Worm (Caenorhabditis elegans) whole organism, L1 larva: ENCODE results near the gene irld-2.

Source experiments
- C04F5.9 ChIP-seq: sonication (generic microtip); optimal IDR thresholded peaks from 2 replicates; lab custom pipeline; 2016; ENCODE audit warnings: missing genetic modification characterization, missing compliant biosample characterization
- alr-1 ChIP-seq: fragments of 200-800 bp; sonication (Bioruptor generic); optimal IDR thresholded peaks from 2 replicates; lab custom pipeline; 2018; ENCODE audit warnings: borderline replicate concordance, mild to moderate bottlenecking, missing genetic modification characterization, missing compliant biosample characterization
- blmp-1 ChIP-seq: fragments of 150-350 bp; optimal IDR thresholded peaks from 2 replicates; lab custom pipeline; 2014; ENCODE audit warnings: missing biosample characterization, missing genetic modification characterization
- ceh-63 ChIP-seq: fragments of 200-800 bp; sonication (Bioruptor generic); optimal IDR thresholded peaks from 2 replicates; lab custom pipeline; 2018; ENCODE audit warnings: mild to moderate bottlenecking, missing genetic modification characterization, missing compliant biosample characterization
- ceh-82 ChIP-seq, 3 experiments: fragments of 150-350 bp in 1 of 3; sonication (generic microtip) in 2 of 3; optimal IDR thresholded peaks; 2 replicates each; lab custom pipeline; 2014 to 2017; ENCODE audit warnings: missing biosample characterization in 3 of 3, missing genetic modification characterization in 3 of 3
- ces-1 ChIP-seq: fragments of 150-350 bp; optimal IDR thresholded peaks from 2 replicates; lab custom pipeline; 2014; ENCODE audit warnings: missing biosample characterization, missing genetic modification reagents, missing genetic modification characterization
- efl-1 ChIP-seq, 4 experiments: fragments of 150-350 bp; optimal IDR thresholded peaks in 3 of 4; peaks in 1 of 4; 1 replicate in 1 of 4; 2 replicates in 3 of 4; lab custom pipeline; 2014; ENCODE audit warnings: missing biosample characterization in 2 of 4, missing genetic modification characterization in 2 of 4, missing genetic modification reagents in 2 of 4
- elt-2 ChIP-seq: sonication (generic microtip); optimal IDR thresholded peaks from 2 replicates; lab custom pipeline; 2016; ENCODE audit warnings: missing genetic modification characterization, mild to moderate bottlenecking, inconsistent platforms, missing compliant biosample characterization, missing genetic modification reagents
- elt-3 ChIP-seq, 6 experiments: fragments of 150-350 bp in 1 of 6; sonication (generic microtip); optimal IDR thresholded peaks; 2 replicates each; lab custom pipeline; 2017 to 2018; ENCODE audit warnings: missing biosample characterization in 6 of 6, missing genetic modification characterization in 6 of 6, inconsistent platforms in 1 of 6
- ets-5 ChIP-seq: fragments of 200-800 bp; sonication (Bioruptor generic); IDR thresholded peaks from 2 replicates; pipeline ENCODE4 v1.3.6; 2022; ENCODE audit warnings: missing genetic modification characterization, missing compliant biosample characterization
- fos-1 ChIP-seq: fragments of 150-350 bp; optimal IDR thresholded peaks from 2 replicates; lab custom pipeline; 2014; ENCODE audit warnings: missing biosample characterization, missing genetic modification characterization
- hlh-17 ChIP-seq: fragments of 200-800 bp; sonication (Bioruptor generic); optimal IDR thresholded peaks from 2 replicates; lab custom pipeline; 2018; ENCODE audit warnings: missing genetic modification characterization, mild to moderate bottlenecking, missing compliant biosample characterization, moderate library complexity, borderline replicate concordance
- hlh-4 ChIP-seq: sonication (generic microtip); optimal IDR thresholded peaks from 2 replicates; lab custom pipeline; 2016; ENCODE audit warnings: mild to moderate bottlenecking, missing genetic modification characterization, missing compliant biosample characterization
- irx-1 ChIP-seq: sonication (generic microtip); optimal IDR thresholded peaks from 2 replicates; lab custom pipeline; 2016; ENCODE audit warnings: missing genetic modification characterization, missing compliant biosample characterization
- lin-14 ChIP-seq: fragments of 200-800 bp; sonication (Bioruptor generic); optimal IDR thresholded peaks from 2 replicates; lab custom pipeline; 2018; ENCODE audit warnings: mild to moderate bottlenecking, missing genetic modification characterization, moderate library complexity, missing compliant biosample characterization
- lin-35 ChIP-seq, 2 experiments: fragments of 150-350 bp; optimal IDR thresholded peaks; 2 replicates each; lab custom pipeline; 2014; ENCODE audit warnings: missing biosample characterization in 2 of 2, missing genetic modification characterization in 2 of 2, missing genetic modification reagents in 2 of 2
- lin-39 ChIP-seq: fragments of 150-350 bp; optimal IDR thresholded peaks from 2 replicates; lab custom pipeline; 2014; ENCODE audit warnings: missing biosample characterization, missing genetic modification reagents, missing genetic modification characterization
- lir-3 ChIP-seq: sonication (generic microtip); optimal IDR thresholded peaks from 2 replicates; lab custom pipeline; 2016; ENCODE audit warnings: mild to moderate bottlenecking, missing genetic modification characterization, moderate library complexity, missing compliant biosample characterization; ENCODE audit not compliant: poor library complexity
- mdl-1 ChIP-seq, 2 experiments: fragments of 150-350 bp; optimal IDR thresholded peaks; 2 replicates each; lab custom pipeline; 2014 to 2017; ENCODE audit warnings: missing biosample characterization in 2 of 2, missing genetic modification characterization in 2 of 2, inconsistent platforms in 1 of 2
- nhr-11 ChIP-seq: fragments of 150-350 bp; optimal IDR thresholded peaks from 2 replicates; lab custom pipeline; 2014; ENCODE audit warnings: missing biosample characterization, missing genetic modification characterization
- nhr-20 ChIP-seq: sonication (generic microtip); optimal IDR thresholded peaks from 2 replicates; lab custom pipeline; 2016; ENCODE audit warnings: mild to moderate bottlenecking, missing genetic modification characterization, missing compliant biosample characterization
- nhr-237 ChIP-seq: fragments of 150-350 bp; optimal IDR thresholded peaks from 2 replicates; lab custom pipeline; 2014; ENCODE audit warnings: missing biosample characterization, missing genetic modification characterization
- nhr-28 ChIP-seq: fragments of 150-350 bp; optimal IDR thresholded peaks from 2 replicates; lab custom pipeline; 2014; ENCODE audit warnings: missing biosample characterization, missing genetic modification characterization
- nhr-47 ChIP-seq: sonication (generic microtip); optimal IDR thresholded peaks from 2 replicates; lab custom pipeline; 2016; ENCODE audit warnings: mild to moderate bottlenecking, missing genetic modification characterization, moderate library complexity, missing compliant biosample characterization
- nhr-76 ChIP-seq: sonication (generic microtip); optimal IDR thresholded peaks from 2 replicates; lab custom pipeline; 2017; ENCODE audit warnings: missing biosample characterization, missing genetic modification characterization
- nhr-84 ChIP-seq: sonication (generic microtip); optimal IDR thresholded peaks from 2 replicates; lab custom pipeline; 2017; ENCODE audit warnings: missing biosample characterization, missing genetic modification characterization
- nhr-90 ChIP-seq: sonication (generic microtip); optimal IDR thresholded peaks from 2 replicates; lab custom pipeline; 2016; ENCODE audit warnings: mild to moderate bottlenecking, missing genetic modification characterization, missing compliant biosample characterization; ENCODE audit not compliant: poor library complexity
- pax-3 ChIP-seq: fragments of 200-800 bp; sonication (Bioruptor generic); optimal IDR thresholded peaks from 2 replicates; lab custom pipeline; 2018; ENCODE audit warnings: mild to moderate bottlenecking, missing genetic modification characterization, moderate library complexity, missing compliant biosample characterization
- rnt-1 ChIP-seq: sonication (generic microtip); optimal IDR thresholded peaks from 2 replicates; lab custom pipeline; 2016; ENCODE audit warnings: mild to moderate bottlenecking, missing genetic modification characterization, moderate library complexity, missing compliant biosample characterization
- skn-1 ChIP-seq: fragments of 150-350 bp; optimal IDR thresholded peaks from 2 replicates; lab custom pipeline; 2014; ENCODE audit warnings: missing biosample characterization, missing genetic modification characterization
- snu-23 ChIP-seq: sonication (generic microtip); optimal IDR thresholded peaks from 2 replicates; lab custom pipeline; 2016; ENCODE audit warnings: missing genetic modification characterization, missing compliant biosample characterization
- sup-37 ChIP-seq: fragments of 200-800 bp; sonication (Bioruptor generic); optimal IDR thresholded peaks from 2 replicates; lab custom pipeline; 2018; ENCODE audit warnings: mild to moderate bottlenecking, missing genetic modification characterization, missing compliant biosample characterization
- unc-130 ChIP-seq: fragments of 150-350 bp; optimal IDR thresholded peaks from 2 replicates; lab custom pipeline; 2017; ENCODE audit warnings: missing biosample characterization, missing genetic modification characterization, inconsistent platforms
- unc-30 ChIP-seq: sonication (generic microtip); optimal IDR thresholded peaks from 2 replicates; lab custom pipeline; 2017; ENCODE audit warnings: missing biosample characterization, missing genetic modification characterization
- unc-62 ChIP-seq: fragments of 150-350 bp; optimal IDR thresholded peaks from 2 replicates; lab custom pipeline; 2014; ENCODE audit warnings: missing biosample characterization, missing genetic modification reagents, missing genetic modification characterization
- unc-86 ChIP-seq: sonication (generic microtip); optimal IDR thresholded peaks from 2 replicates; lab custom pipeline; 2016; ENCODE audit warnings: missing genetic modification characterization, missing compliant biosample characterization
- unc-98 ChIP-seq: fragments of 200-800 bp; sonication (Bioruptor generic); IDR thresholded peaks from 2 replicates; pipeline ENCODE4 v1.3.6; 2022; ENCODE audit warnings: missing genetic modification characterization, missing compliant biosample characterization
- vab-15 ChIP-seq: sonication (generic microtip); optimal IDR thresholded peaks from 2 replicates; lab custom pipeline; 2017; ENCODE audit warnings: missing genotype, mild to moderate bottlenecking, missing genetic modification characterization, missing compliant biosample characterization
- xbp-1 ChIP-seq: sonication (generic microtip); optimal IDR thresholded peaks from 2 replicates; lab custom pipeline; 2016; ENCODE audit warnings: missing genetic modification characterization, missing compliant biosample characterization
- zag-1 ChIP-seq: fragments of 150-350 bp; optimal IDR thresholded peaks from 2 replicates; lab custom pipeline; 2014; ENCODE audit warnings: missing biosample characterization, missing genetic modification characterization
- zip-4 ChIP-seq: fragments of 200-800 bp; sonication (Bioruptor generic); optimal IDR thresholded peaks from 2 replicates; lab custom pipeline; 2018; ENCODE audit warnings: mild to moderate bottlenecking, missing genetic modification characterization, moderate library complexity, missing compliant biosample characterization
- ztf-11 ChIP-seq, 2 experiments: sonication (generic microtip); optimal IDR thresholded peaks; 2 replicates each; lab custom pipeline; 2016 to 2017; ENCODE audit warnings: missing genetic modification characterization in 2 of 2, missing biosample characterization in 1 of 2, missing compliant biosample characterization in 1 of 2

irld-2 gene

DNA sequence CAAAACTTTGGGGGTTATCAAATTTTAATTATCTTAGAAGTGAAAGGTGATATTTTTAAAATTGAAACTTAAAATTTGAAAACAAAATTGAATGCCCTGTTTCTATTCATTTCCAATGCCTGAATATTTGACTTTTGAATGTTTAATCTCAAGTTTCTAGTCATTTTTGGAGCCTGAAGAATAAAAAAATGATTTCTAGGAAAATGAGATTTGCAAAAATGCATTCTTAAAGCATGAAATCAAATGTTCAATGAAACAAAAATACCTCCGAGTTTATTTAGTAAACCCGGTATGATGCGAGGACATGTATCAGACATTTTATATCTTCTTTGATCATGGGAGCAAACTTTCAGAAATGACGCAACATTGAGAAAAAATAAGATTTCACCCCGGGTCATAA, 15.8 kb downstream of the irld-2 start:
- TF ChIP-seq nhr-11 (tag; lab: Kevin White, UChicago) (peak; percentile 72), vab-15 (no peak), skn-1 (tag; lab: Kevin White, UChicago) (no peak)

DNA sequence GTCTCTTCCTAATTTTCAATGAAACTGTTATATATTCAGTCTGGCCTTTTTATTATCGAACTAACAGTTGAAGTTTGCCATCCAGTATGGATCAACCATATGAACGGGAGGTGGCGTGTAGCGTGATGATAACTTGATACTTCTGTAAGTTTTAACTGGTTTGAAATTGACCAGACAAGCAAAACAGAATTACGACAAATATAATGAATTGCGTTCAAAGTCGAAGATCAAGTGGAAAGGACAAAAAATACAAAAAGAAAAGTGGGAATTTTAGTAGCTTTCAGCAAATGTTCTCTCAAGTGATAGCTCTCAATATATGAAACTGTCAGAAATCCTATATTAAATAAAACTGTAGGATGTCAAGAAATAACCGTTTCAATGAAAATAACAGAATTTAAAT, 18.0 kb downstream of the irld-2 start, which contains the start of the genes C49F8.14 and gem-1:
C49F8.14 (minus strand) TSS at position 99 of the 400 bp plus-strand sequence.
gem-1 (minus strand) TSS at position 142 of the 400 bp plus-strand sequence.
- TF ChIP-seq ets-5 (GFP tag; lab: Robert Waterston, UW) = no peak
- no peak for TF ChIP-seq hlh-4 (tag; lab: Kevin White, UChicago)
- no peak for TF ChIP-seq elt-2
- TF ChIP-seq ceh-63 = no peak
- no peak for TF ChIP-seq xbp-1 (tag; lab: Kevin White, UChicago)
- no peak for TF ChIP-seq unc-130 (tag; lab: Kevin White, UChicago)
- TF ChIP-seq nhr-28 (tag; lab: Kevin White, UChicago) = no peak

DNA sequence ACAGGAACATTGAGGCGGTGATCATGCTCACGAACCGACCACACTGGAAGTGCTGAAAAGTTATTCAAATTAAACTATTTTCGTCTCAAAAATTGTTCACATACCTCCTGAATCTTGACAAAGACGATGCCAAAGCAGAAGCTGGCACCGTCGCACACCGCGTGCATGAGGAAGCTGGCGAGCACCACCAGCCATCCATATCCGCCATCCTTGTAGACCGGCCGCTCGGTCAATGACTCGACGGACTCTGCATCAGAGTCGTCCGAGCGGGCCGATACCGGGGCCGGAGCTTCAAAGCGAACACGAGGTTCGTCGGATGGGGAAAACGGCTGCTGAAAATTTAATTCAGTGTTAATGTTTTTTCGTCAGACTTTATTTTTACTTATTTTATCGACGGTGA, 18.7 kb downstream of the irld-2 start:
- no peak for TF ChIP-seq efl-1 (optimal IDR thresholded peaks at IDR 0.05; lab: Kevin White, UChicago)
- TF ChIP-seq efl-1 (GFP tag; optimal IDR thresholded peaks at IDR 0.05 in 1 of 2; lab: Kevin White, UChicago) = peak in 1 of 2 experiments; percentile 62
- TF ChIP-seq ztf-11 (tag; optimal IDR thresholded peaks at IDR 0.05; lab: Kevin White, UChicago) = no peak

DNA sequence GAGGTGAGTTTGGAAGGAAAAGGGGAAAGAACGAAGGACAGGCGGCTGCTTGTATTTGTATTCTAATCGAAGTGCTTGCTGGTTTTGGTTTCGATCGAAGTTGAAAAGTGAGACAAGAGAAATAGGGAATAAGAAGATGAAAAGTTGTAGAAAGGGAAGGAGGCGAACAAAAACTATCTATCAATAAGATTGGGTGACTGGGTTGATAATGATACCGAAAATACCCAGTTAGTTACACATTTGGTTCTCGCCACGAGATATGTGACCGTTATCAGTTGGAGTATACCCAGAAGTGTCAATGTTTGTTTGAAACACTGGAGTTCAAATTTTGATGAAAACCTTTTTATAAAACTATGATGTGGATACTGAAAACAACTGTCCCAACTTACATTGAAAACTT, 26.6 kb downstream of the irld-2 start:
- TF ChIP-seq blmp-1 (peak; percentile 53), hlh-17 (GFP tag; lab: Kevin White, UChicago) (no peak), nhr-20 (peak; percentile 5), nhr-76 (tag; lab: Kevin White, UChicago) (no peak), mdl-1 (tag; optimal IDR thresholded peaks at IDR 0.05; lab: Kevin White, UChicago) (peak in 1 of 2 experiments; percentile 6), elt-3 (tag; optimal IDR thresholded peaks at IDR 0.05; lab: Kevin White, UChicago) (peak in 1 of 6 experiments; percentile 26), lin-35 (GFP tag; optimal IDR thresholded peaks at IDR 0.05; lab: Kevin White, UChicago) (peak in 1 of 2 experiments; percentile 14), lir-3 (tag; lab: Kevin White, UChicago) (no peak), hlh-4 (tag; lab: Kevin White, UChicago) (no peak), unc-130 (tag; lab: Kevin White, UChicago) (no peak), pax-3 (tag; lab: Kevin White, UChicago) (no peak), lin-14 (GFP tag; lab: Kevin White, UChicago) (peak; percentile 7), unc-86 (tag; lab: Kevin White, UChicago) (no peak), unc-30 (tag; lab: Kevin White, UChicago) (no peak), elt-2 (peak; percentile 57)

ce11 chrX:13366955-13367354, 27.9 kb downstream of the irld-2 start:
- TF ChIP-seq C04F5.9 (tag; lab: Kevin White, UChicago) (no peak), nhr-47 (tag; lab: Kevin White, UChicago) (no peak), vab-15 (no peak), efl-1 (optimal IDR thresholded peaks at IDR 0.05; lab: Kevin White, UChicago) (no peak), efl-1 (GFP tag; optimal IDR thresholded peaks at IDR 0.05 in 1 of 2; lab: Kevin White, UChicago) (peak in 1 of 2 experiments; percentile 56), ceh-82 (tag; optimal IDR thresholded peaks at IDR 0.05; lab: Kevin White, UChicago) (no peak), unc-98 (GFP tag; lab: Robert Waterston, UW) (no peak), mdl-1 (tag; optimal IDR thresholded peaks at IDR 0.05; lab: Kevin White, UChicago) (peak in 1 of 2 experiments; percentile 70), pax-3 (tag; lab: Kevin White, UChicago) (no peak), blmp-1 (peak; percentile 15), fos-1 (tag; lab: Kevin White, UChicago) (no peak), unc-62 (GFP tag; lab: Kevin White, UChicago) (no peak), irx-1 (tag; lab: Kevin White, UChicago) (no peak), elt-3 (tag; optimal IDR thresholded peaks at IDR 0.05; lab: Kevin White, UChicago) (peak in 1 of 6 experiments; percentile 44), ces-1 (GFP tag; lab: Kevin White, UChicago) (no peak), nhr-76 (tag; lab: Kevin White, UChicago) (no peak), nhr-237 (tag; lab: Kevin White, UChicago) (no peak), rnt-1 (no peak), sup-37 (GFP tag; lab: Kevin White, UChicago) (no peak), nhr-90 (no peak), zag-1 (no peak), alr-1 (no peak), snu-23 (GFP tag; lab: Kevin White, UChicago) (peak; percentile 42), zip-4 (GFP tag; lab: Kevin White, UChicago) (no peak), nhr-84 (no peak), lin-39 (tag; lab: Kevin White, UChicago) (no peak)
